Fruit fly (Drosophila melanogaster) whole organism, embryonic: ENCODE results near the gene CG7963.
A peak's percentile ranks its signal among the peaks of the same experiment; 100 is the strongest.

Experiments
- CG1024 ChIP-seq: fragments of 200-800 bp; sonication (Bioruptor generic); IDR thresholded peaks from 2 replicates; pipeline ENCODE4 v1.3.6; 2022; ENCODE audit warnings: missing biosample characterization, missing genetic modification characterization
- CG11085 ChIP-seq: fragments of 200-800 bp; sonication (Bioruptor generic); IDR thresholded peaks from 2 replicates; pipeline ENCODE4 v1.3.6; 2022; ENCODE audit warnings: missing biosample characterization, missing genetic modification characterization
- CG11398 ChIP-seq: fragments of 200-800 bp; sonication (Bioruptor generic); optimal IDR thresholded peaks from 2 replicates; lab custom pipeline; 2016; ENCODE audit warnings: missing biosample characterization, missing genetic modification characterization
- CG12942 ChIP-seq: fragments of 200-800 bp; sonication (Bioruptor generic); optimal IDR thresholded peaks from 3 replicates; lab custom pipeline; 2016; ENCODE audit warnings: missing biosample characterization, missing genetic modification characterization
- CG13424 ChIP-seq: fragments of 200-800 bp; sonication (Bioruptor generic); optimal IDR thresholded peaks from 2 replicates; lab custom pipeline; 2019; ENCODE audit warnings: missing biosample characterization, mild to moderate bottlenecking, missing genetic modification characterization, moderate library complexity
- CG1603 ChIP-seq: fragments of 200-800 bp; sonication (Bioruptor generic); optimal IDR thresholded peaks from 2 replicates; lab custom pipeline; 2019; ENCODE audit warnings: missing biosample characterization, mild to moderate bottlenecking, missing genetic modification characterization, moderate library complexity
- CG18262 ChIP-seq: fragments of 200-800 bp; optimal IDR thresholded peaks from 3 replicates; lab custom pipeline; 2019; ENCODE audit warnings: missing biosample characterization, mild to moderate bottlenecking, missing genetic modification characterization, moderate library complexity
- CG33213 ChIP-seq: fragments of 200-800 bp; sonication (Bioruptor generic); optimal IDR thresholded peaks from 3 replicates; lab custom pipeline; 2016; ENCODE audit warnings: missing biosample characterization, missing genetic modification characterization
- CG42726 ChIP-seq: fragments of 200-800 bp; sonication (Bioruptor generic); IDR thresholded peaks from 2 replicates; pipeline ENCODE4 v1.3.6; 2022; ENCODE audit warnings: missing biosample characterization, missing genetic modification characterization; ENCODE audit not compliant: partially characterized antibody
- CG4360 ChIP-seq: fragments of 200-800 bp; sonication (Bioruptor generic); IDR thresholded peaks from 2 replicates; pipeline ENCODE4 v1.3.6; 2022; ENCODE audit warnings: missing biosample characterization, missing genetic modification characterization
- CG6654 ChIP-seq: fragments of 200-800 bp; sonication (Bioruptor generic); optimal IDR thresholded peaks from 2 replicates; lab custom pipeline; 2017; ENCODE audit warnings: missing biosample characterization, mild to moderate bottlenecking, missing genetic modification characterization
- CG7745 ChIP-seq: fragments of 200-800 bp; sonication (Bioruptor generic); optimal IDR thresholded peaks from 2 replicates; lab custom pipeline; 2018; ENCODE audit warnings: missing biosample characterization, mild to moderate bottlenecking, missing genetic modification characterization, moderate library complexity
- CG8281 ChIP-seq: fragments of 200-800 bp; sonication (Bioruptor generic); optimal IDR thresholded peaks from 2 replicates; lab custom pipeline; 2018; ENCODE audit warnings: missing biosample characterization, mild to moderate bottlenecking, missing genetic modification characterization, moderate library complexity
- CG9215 ChIP-seq: fragments of 200-800 bp; sonication (Bioruptor generic); IDR thresholded peaks from 2 replicates; pipeline ENCODE4 v1.3.6; 2022; ENCODE audit warnings: missing biosample characterization, missing genetic modification characterization
- CG9437 ChIP-seq: fragments of 200-800 bp; sonication (Bioruptor generic); optimal IDR thresholded peaks from 2 replicates; lab custom pipeline; 2018; ENCODE audit warnings: missing biosample characterization, mild to moderate bottlenecking, missing genetic modification characterization
- D ChIP-seq, 2 experiments: fragments of 200-800 bp in 1 of 2; fragments of >200 bp in 1 of 2; sonication (Bioruptor generic) in 1 of 2; optimal IDR thresholded peaks; 2 replicates in 1 of 2; 3 replicates in 1 of 2; lab custom pipeline; 2017; ENCODE audit warnings: mild to moderate bottlenecking in 1 of 2, missing biosample characterization in 1 of 2, missing genetic modification characterization in 1 of 2, missing genetic modification reagents in 1 of 2
- D19B ChIP-seq: fragments of 200-800 bp; sonication (Bioruptor generic); optimal IDR thresholded peaks from 2 replicates; lab custom pipeline; 2017; ENCODE audit warnings: missing biosample characterization, mild to moderate bottlenecking, missing genetic modification characterization
- Dip3 ChIP-seq: fragments of 200-800 bp; sonication (Bioruptor generic); optimal IDR thresholded peaks from 3 replicates; lab custom pipeline; 2016; ENCODE audit warnings: missing biosample characterization, missing genetic modification characterization
- Doc2 ChIP-seq: fragments of 200-800 bp; sonication (Bioruptor generic); IDR thresholded peaks from 2 replicates; pipeline ENCODE4 v1.3.6; 2022; ENCODE audit warnings: missing biosample characterization, missing genetic modification characterization
- E2f2 ChIP-seq: fragments of 200-800 bp; sonication (Bioruptor generic); IDR thresholded peaks from 2 replicates; pipeline ENCODE4 v1.3.6; 2022; ENCODE audit warnings: missing biosample characterization, missing genetic modification characterization
- H15 ChIP-seq: fragments of 200-800 bp; sonication (Bioruptor generic); IDR thresholded peaks from 3 replicates; pipeline ENCODE4 v1.3.6; 2022; ENCODE audit warnings: missing biosample characterization, missing genetic modification characterization
- Hr39 ChIP-seq: fragments of >200 bp; optimal IDR thresholded peaks from 2 replicates; lab custom pipeline; 2017
- Hsf ChIP-seq: fragments of 200-800 bp; sonication (Bioruptor generic); optimal IDR thresholded peaks from 3 replicates; lab custom pipeline; 2016; ENCODE audit warnings: missing biosample characterization, missing genetic modification characterization
- MBD-R2 ChIP-seq: fragments of 200-800 bp; sonication (Bioruptor generic); IDR thresholded peaks from 2 replicates; pipeline ENCODE4 v1.3.6; 2022; ENCODE audit warnings: missing biosample characterization, missing genetic modification characterization
- Med ChIP-seq: fragments of 200-800 bp; sonication (Bioruptor generic); peaks from one replicate; lab custom pipeline; 2016; ENCODE audit warnings: missing biosample characterization, missing genetic modification characterization, mild to moderate bottlenecking, inconsistent platforms, moderate library complexity
- Nf-YC ChIP-seq: fragments of 200-800 bp; optimal IDR thresholded peaks from 3 replicates; lab custom pipeline; 2019; ENCODE audit warnings: missing biosample characterization, mild to moderate bottlenecking, missing genetic modification characterization, moderate library complexity
- Oli ChIP-seq: fragments of 200-800 bp; sonication (Bioruptor generic); optimal IDR thresholded peaks from 2 replicates; lab custom pipeline; 2018; ENCODE audit warnings: missing biosample characterization, mild to moderate bottlenecking, missing genetic modification characterization, moderate library complexity
- Optix ChIP-seq: fragments of 200-800 bp; sonication (Bioruptor generic); IDR thresholded peaks from 3 replicates; pipeline ENCODE4 v1.3.6; 2022; ENCODE audit warnings: missing biosample characterization, missing genetic modification characterization
- Rfx ChIP-seq: fragments of 200-800 bp; sonication (Bioruptor generic); IDR thresholded peaks from 2 replicates; pipeline ENCODE4 v1.3.6; 2022; ENCODE audit warnings: missing biosample characterization, missing genetic modification characterization
- Scr ChIP-seq: fragments of 200-800 bp; sonication (Bioruptor generic); IDR thresholded peaks from 2 replicates; pipeline ENCODE4 v1.3.6; 2022; ENCODE audit warnings: missing biosample characterization, missing genetic modification characterization; ENCODE audit not compliant: partially characterized antibody
- Stat92E ChIP-seq, 3 experiments: fragments of >200 bp in 2 of 3; fragments of 200-800 bp in 1 of 3; sonication (Bioruptor generic) in 1 of 3; optimal IDR thresholded peaks; 2 replicates each; lab custom pipeline; 2017 to 2019; ENCODE audit warnings: missing biosample characterization in 3 of 3, missing genetic modification characterization in 3 of 3, mild to moderate bottlenecking in 1 of 3, moderate library complexity in 1 of 3
- Vsx1 ChIP-seq: fragments of 200-800 bp; sonication (Bioruptor generic); optimal IDR thresholded peaks from 2 replicates; lab custom pipeline; 2017; ENCODE audit warnings: missing biosample characterization, mild to moderate bottlenecking, missing genetic modification characterization, missing genetic modification reagents
- Xbp1 ChIP-seq: fragments of 200-800 bp; sonication (Bioruptor generic); optimal IDR thresholded peaks from 3 replicates; lab custom pipeline; 2016; ENCODE audit warnings: missing biosample characterization, mild to moderate bottlenecking, missing genetic modification characterization
- Xrp1 ChIP-seq: fragments of 200-800 bp; sonication (Bioruptor generic); IDR thresholded peaks from 2 replicates; pipeline ENCODE4 v1.3.6; 2022; ENCODE audit warnings: missing biosample characterization, missing genetic modification characterization
- ab ChIP-seq: fragments of 200-800 bp; sonication (Bioruptor generic); optimal IDR thresholded peaks from 2 replicates; lab custom pipeline; 2016; ENCODE audit warnings: missing biosample characterization, missing genetic modification characterization
- aop ChIP-seq: fragments of 200-800 bp; sonication (Bioruptor generic); IDR thresholded peaks from 2 replicates; pipeline ENCODE4 v1.3.6; 2022; ENCODE audit warnings: missing biosample characterization, missing genetic modification characterization
- ash1 ChIP-seq: fragments of 200-800 bp; sonication (Bioruptor generic); optimal IDR thresholded peaks from 2 replicates; lab custom pipeline; 2018; ENCODE audit warnings: missing biosample characterization, mild to moderate bottlenecking, missing genetic modification characterization
- ftz-f1 ChIP-seq: fragments of 200-800 bp; sonication (Bioruptor generic); optimal IDR thresholded peaks from 2 replicates; lab custom pipeline; 2016; ENCODE audit warnings: missing biosample characterization, missing genetic modification characterization
- grau ChIP-seq: fragments of 200-800 bp; optimal IDR thresholded peaks from 3 replicates; lab custom pipeline; 2019; ENCODE audit warnings: missing biosample characterization, mild to moderate bottlenecking, missing genetic modification characterization, moderate library complexity
- ham ChIP-seq: fragments of 200-800 bp; sonication (Bioruptor generic); IDR thresholded peaks from 2 replicates; pipeline ENCODE4 v1.3.6; 2022; ENCODE audit warnings: missing biosample characterization, missing genetic modification characterization
- inv ChIP-seq: fragments of 200-800 bp; sonication (Bioruptor generic); IDR thresholded peaks from 2 replicates; pipeline ENCODE4 v1.3.6; 2022; ENCODE audit warnings: missing biosample characterization, missing genetic modification characterization; ENCODE audit not compliant: partially characterized antibody
- kah ChIP-seq: fragments of 200-800 bp; sonication (Bioruptor generic); optimal IDR thresholded peaks from 2 replicates; lab custom pipeline; 2018; ENCODE audit warnings: missing biosample characterization, mild to moderate bottlenecking, missing genetic modification characterization
- odd ChIP-seq: fragments of 200-800 bp; sonication (Bioruptor generic); optimal IDR thresholded peaks from 2 replicates; lab custom pipeline; 2017; ENCODE audit warnings: missing biosample characterization, mild to moderate bottlenecking, missing genetic modification characterization
- pan ChIP-seq, 4 experiments: fragments of >200 bp in 3 of 4; fragments of 200-800 bp in 1 of 4; sonication (Bioruptor generic) in 1 of 4; optimal IDR thresholded peaks in 3 of 4; IDR thresholded peaks in 1 of 4; 2 replicates each; pipeline versions ENCODE4 v1.3.6 to Lab custom; 2017 to 2022; ENCODE audit warnings: missing biosample characterization in 2 of 4, missing genetic modification characterization in 2 of 4, mixed read lengths in 1 of 4
- ranshi ChIP-seq: fragments of 200-800 bp; sonication (Bioruptor generic); IDR thresholded peaks from 2 replicates; pipeline ENCODE4 v1.3.6; 2022; ENCODE audit warnings: missing biosample characterization, missing genetic modification characterization
- rib ChIP-seq: fragments of 200-800 bp; sonication (Bioruptor generic); IDR thresholded peaks from 2 replicates; pipeline ENCODE4 v1.3.6; 2022; ENCODE audit warnings: missing biosample characterization, missing genetic modification characterization
- so ChIP-seq: fragments of 200-800 bp; sonication (Bioruptor generic); IDR thresholded peaks from 3 replicates; pipeline ENCODE4 v1.3.6; 2022; ENCODE audit warnings: missing biosample characterization, missing genetic modification characterization
- vvl ChIP-seq: fragments of 200-800 bp; sonication (Bioruptor generic); IDR thresholded peaks from 2 replicates; pipeline ENCODE4 v1.3.6; 2022; ENCODE audit warnings: missing biosample characterization, missing genetic modification characterization
- zen ChIP-seq: fragments of 200-800 bp; sonication (Bioruptor generic); optimal IDR thresholded peaks from 3 replicates; lab custom pipeline; 2018; ENCODE audit warnings: missing biosample characterization, mild to moderate bottlenecking, missing genetic modification characterization, moderate library complexity
- zfh1 ChIP-seq: fragments of 200-800 bp; sonication (Bioruptor generic); IDR thresholded peaks from 3 replicates; pipeline ENCODE4 v1.3.6; 2022; ENCODE audit warnings: missing biosample characterization, missing genetic modification characterization

CG7963 gene

dm6 chr3R:8316344-8317105, 46.1 kb upstream of the CG7963 start, which contains the start of gene Coq2 (continued):
- TF ChIP-seq CG18262 (tag; lab: Kevin White, UChicago): no peak
- TF ChIP-seq kah (GFP tag; lab: Kevin White, UChicago): no peak
- TF ChIP-seq grau: no peak
- no peak for TF ChIP-seq odd (GFP tag; lab: Kevin White, UChicago)
- no peak for TF ChIP-seq CG7745 (tag; lab: Kevin White, UChicago)
- peak; percentile 72 for TF ChIP-seq CG1603 (tag; lab: Kevin White, UChicago)
- no peak for TF ChIP-seq Stat92E (GFP tag; optimal IDR thresholded peaks at IDR 0.05; lab: Kevin White, UChicago)
- peak; percentile 79 for TF ChIP-seq Med (GFP tag; lab: Kevin White, UChicago)
- peak; percentile 59 for TF ChIP-seq Nf-YC (tag; lab: Kevin White, UChicago)
- no peak for TF ChIP-seq inv
- TF ChIP-seq Xrp1 (GFP tag; lab: Robert Waterston, UW): no peak
- TF ChIP-seq CG9215 (GFP tag; lab: Robert Waterston, UW): no peak
- no peak for TF ChIP-seq Oli (tag; lab: Kevin White, UChicago)
- TF ChIP-seq ash1 (GFP tag; lab: Kevin White, UChicago): no peak
- no peak for TF ChIP-seq CG11085 (GFP tag; lab: Robert Waterston, UW)
- TF ChIP-seq Optix (GFP tag; lab: Robert Waterston, UW): no peak
- no peak for TF ChIP-seq CG11398 (GFP tag; lab: Kevin White, UChicago)
- peak; percentile 82 for TF ChIP-seq MBD-R2
- TF ChIP-seq ab (GFP tag; lab: Kevin White, UChicago): no peak
- no peak for TF ChIP-seq CG42726 (GFP tag; lab: Robert Waterston, UW)
- peak; percentile 96 for TF ChIP-seq E2f2 (GFP tag; lab: Robert Waterston, UW)
- no peak for TF ChIP-seq Doc2 (GFP tag; lab: Robert Waterston, UW)
- no peak for TF ChIP-seq aop (GFP tag; lab: Robert Waterston, UW)
- TF ChIP-seq Rfx (GFP tag; lab: Robert Waterston, UW): 0 out of 2 replicates have a peak, but pooled peaks have one; percentile 32
- TF ChIP-seq CG33213 (GFP tag; lab: Kevin White, UChicago): peak; percentile 21
- TF ChIP-seq CG4360 (GFP tag; lab: Robert Waterston, UW): no peak
- TF ChIP-seq Hr39 (lab: Kevin White, UChicago): no peak
- no peak for TF ChIP-seq pan (optimal IDR thresholded peaks at IDR 0.05; lab: Kevin White, UChicago)
- TF ChIP-seq pan (GFP tag; optimal IDR thresholded peaks at IDR 0.05 in 1 of 2, IDR thresholded peaks at IDR 0.05 in 1 of 2): no peak
- no peak for TF ChIP-seq CG8281 (tag; lab: Kevin White, UChicago)
- TF ChIP-seq CG6654 (GFP tag; lab: Kevin White, UChicago): no peak
- no peak for TF ChIP-seq Scr
- no peak for TF ChIP-seq CG12942
- no peak for TF ChIP-seq D19B (GFP tag; lab: Kevin White, UChicago)
- TF ChIP-seq CG13424 (tag; lab: Kevin White, UChicago): no peak
- no peak for TF ChIP-seq rib (GFP tag; lab: Robert Waterston, UW)
- no peak for TF ChIP-seq CG9437 (GFP tag; lab: Kevin White, UChicago)
- TF ChIP-seq Vsx1 (GFP tag; lab: Kevin White, UChicago): no peak
- no peak for TF ChIP-seq D (optimal IDR thresholded peaks at IDR 0.05; lab: Kevin White, UChicago)
- no peak for TF ChIP-seq D (GFP tag; optimal IDR thresholded peaks at IDR 0.05; lab: Kevin White, UChicago)
- TF ChIP-seq ftz-f1 (GFP tag; lab: Kevin White, UChicago): no peak
- no peak for TF ChIP-seq Dip3 (GFP tag; lab: Kevin White, UChicago)
- TF ChIP-seq vvl (GFP tag; lab: Robert Waterston, UW): peak; percentile 29; the same call in 1 of the 2 replicates
- no peak for TF ChIP-seq so
- no peak for TF ChIP-seq zen (tag; lab: Kevin White, UChicago)
- no peak for TF ChIP-seq Hsf (GFP tag; lab: Kevin White, UChicago)
- no peak for TF ChIP-seq H15
- no peak for TF ChIP-seq zfh1 (GFP tag; lab: Robert Waterston, UW)
- TF ChIP-seq Xbp1 (GFP tag; lab: Kevin White, UChicago): peak; percentile 2
- TF ChIP-seq CG1024 (GFP tag; lab: Robert Waterston, UW): no peak
- no peak for TF ChIP-seq ranshi
- no peak for TF ChIP-seq ham (GFP tag; lab: Robert Waterston, UW)
